Comparison of ENCODE assay signal across 1 worm cellular context in genomic region chrX:13770508-13770978, ce11.
TF ChIP-seq lines count a peak whose summit lies in the region.

nkb-3 (minus strand) TSS chrX:13770558.

TF ChIP-seq in whole organism, L1 larva, 84 proteins besides CTCF, POLR2A, EP300 and RAD21 (continued from another document):
- TF ChIP-seq nhr-12 (tag; optimal IDR thresholded peaks at IDR 0.05; lab: Kevin White, UChicago) (no peak), dsc-1 (tag; optimal IDR thresholded peaks at IDR 0.05; lab: Kevin White, UChicago) (no peak), nhr-11 (tag; optimal IDR thresholded peaks at IDR 0.05; lab: Kevin White, UChicago) (no peak), aha-1 (tag; optimal IDR thresholded peaks at IDR 0.05; lab: Kevin White, UChicago) (no peak), hlh-17 (GFP tag; optimal IDR thresholded peaks at IDR 0.05; lab: Kevin White, UChicago; ENCODE audit: borderline replicate concordance) (no peak), zag-1 (tag; optimal IDR thresholded peaks at IDR 0.05; lab: Kevin White, UChicago) (no peak), nhr-76 (tag; optimal IDR thresholded peaks at IDR 0.05; lab: Kevin White, UChicago) (no peak), tbx-2 (tag; optimal IDR thresholded peaks at IDR 0.05; lab: Kevin White, UChicago) (no peak)
